Worm (Caenorhabditis elegans): ENCODE results near the gene Y81G3A.1.

DNA sequence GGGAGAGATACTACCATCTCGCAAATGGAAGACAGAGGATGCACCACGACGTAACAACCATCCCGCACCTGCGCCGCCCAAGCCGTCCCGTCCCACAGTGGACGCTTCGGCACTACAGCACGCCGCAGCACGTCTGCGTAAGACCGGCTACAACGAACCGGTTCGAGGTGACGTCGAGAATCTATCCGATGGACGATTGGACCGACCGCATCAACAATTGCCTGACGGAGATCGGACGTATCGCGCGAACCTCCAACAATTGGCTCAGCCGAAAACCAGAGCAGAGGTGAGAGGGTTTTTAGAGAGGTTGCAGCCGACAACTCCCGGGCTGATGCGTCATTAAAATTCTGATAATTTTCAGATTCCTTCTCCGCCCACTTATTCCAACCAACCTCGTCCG, 24.5 kb downstream of the Y81G3A.1 start:
- TF ChIP-seq dao-5 (tag; optimal IDR thresholded peaks at IDR 0.05) (no peak), him-1 (tag; optimal IDR thresholded peaks at IDR 0.05) (no peak)

All from whole organism, L4/young adult.